Worm (Caenorhabditis elegans) whole organism, L2 larva: Measurements from ENCODE around the gene srg-40.

Source experiments
- C34F6.9 ChIP-seq: fragments of 150-350 bp; optimal IDR thresholded peaks from 2 replicates; lab custom pipeline; 2014; ENCODE audit warnings: missing biosample characterization, missing genetic modification characterization
- R02D3.7 ChIP-seq: fragments of 150-350 bp; optimal IDR thresholded peaks from 2 replicates; lab custom pipeline; 2014; ENCODE audit warnings: missing biosample characterization, missing genetic modification characterization
- aly-2 ChIP-seq: fragments of 150-350 bp; optimal IDR thresholded peaks from 2 replicates; lab custom pipeline; 2014; ENCODE audit warnings: missing biosample characterization, missing genetic modification characterization
- ama-1 ChIP-seq: fragments of 150-350 bp; optimal IDR thresholded peaks from 2 replicates; lab custom pipeline; 2018; ENCODE audit warnings: inconsistent platforms
- blmp-1 ChIP-seq: sonication (generic microtip); optimal IDR thresholded peaks from 2 replicates; lab custom pipeline; 2017; ENCODE audit warnings: missing genetic modification characterization, mild to moderate bottlenecking, missing compliant biosample characterization, antibody characterized with exemption, moderate library complexity; ENCODE audit not compliant: insufficient read depth
- nhr-12 ChIP-seq: fragments of 150-350 bp; optimal IDR thresholded peaks from 2 replicates; lab custom pipeline; 2014; ENCODE audit warnings: missing biosample characterization, missing genetic modification characterization
- nhr-25 ChIP-seq: fragments of 150-350 bp; sonication (generic microtip); optimal IDR thresholded peaks from 3 replicates; lab custom pipeline; 2014; ENCODE audit warnings: missing biosample characterization, missing genetic modification characterization
- nhr-77 ChIP-seq: fragments of 150-350 bp; optimal IDR thresholded peaks from 2 replicates; lab custom pipeline; 2014; ENCODE audit warnings: missing biosample characterization, missing genetic modification characterization
- sma-3 ChIP-seq: sonication (generic microtip); optimal IDR thresholded peaks from 2 replicates; lab custom pipeline; 2016; ENCODE audit warnings: missing genetic modification reagents, missing genetic modification characterization, missing compliant biosample characterization
- unc-62 ChIP-seq: fragments of 150-350 bp; optimal IDR thresholded peaks from 2 replicates; lab custom pipeline; 2014; ENCODE audit warnings: missing biosample characterization, missing genetic modification reagents, missing genetic modification characterization
- ztf-11 ChIP-seq: sonication (generic microtip); optimal IDR thresholded peaks from 2 replicates; lab custom pipeline; 2017; ENCODE audit warnings: missing biosample characterization, missing genetic modification characterization
- ztf-4 ChIP-seq: fragments of 150-350 bp; optimal IDR thresholded peaks from 2 replicates; lab custom pipeline; 2014; ENCODE audit warnings: missing biosample characterization, missing genetic modification characterization

DNA sequence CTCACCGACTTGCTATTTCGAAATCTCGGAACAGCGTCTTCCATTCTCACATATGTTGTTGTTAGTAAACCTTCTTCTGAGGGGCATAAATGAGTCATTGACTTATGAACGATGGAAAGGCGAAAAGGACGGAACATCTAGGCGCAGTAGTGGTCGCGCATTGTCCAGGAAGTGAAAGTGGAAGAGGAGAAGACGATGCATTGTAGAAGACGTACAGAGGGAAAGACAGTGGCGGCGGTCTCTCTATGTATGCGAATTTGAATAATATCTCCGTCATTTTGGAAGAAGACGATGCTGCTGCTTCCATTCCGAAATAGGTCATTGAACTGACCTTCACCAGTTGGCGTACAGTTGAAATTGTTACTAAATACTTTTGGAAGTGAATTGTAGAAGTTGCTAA, 33.7 kb upstream of the srg-40 start:
- TF ChIP-seq ama-1 (no peak), aly-2 (tag; lab: Kevin White, UChicago) (no peak), R02D3.7 (tag; lab: Kevin White, UChicago) (no peak), nhr-25 (tag; lab: Kevin White, UChicago) (no peak), ztf-11 (no peak), ztf-4 (tag; lab: Kevin White, UChicago) (no peak), sma-3 (GFP tag; lab: Kevin White, UChicago) (no peak), nhr-12 (tag; lab: Kevin White, UChicago) (no peak), C34F6.9 (tag; lab: Kevin White, UChicago) (no peak), nhr-77 (no peak), unc-62 (GFP tag; lab: Kevin White, UChicago) (no peak), blmp-1 (peak; percentile 67)
